Fruit fly (Drosophila melanogaster) ovary, adult (tissue): ENCODE results near the gene CG2865.

Source experiments
- CG17801 ChIP-seq: fragments of 200-800 bp; optimal IDR thresholded peaks from 2 replicates; lab custom pipeline; 2019; ENCODE audit warnings: missing biosample characterization, mild to moderate bottlenecking, missing genetic modification characterization, moderate library complexity; ENCODE audit not compliant: partially characterized antibody

Gene CG2865

DNA sequence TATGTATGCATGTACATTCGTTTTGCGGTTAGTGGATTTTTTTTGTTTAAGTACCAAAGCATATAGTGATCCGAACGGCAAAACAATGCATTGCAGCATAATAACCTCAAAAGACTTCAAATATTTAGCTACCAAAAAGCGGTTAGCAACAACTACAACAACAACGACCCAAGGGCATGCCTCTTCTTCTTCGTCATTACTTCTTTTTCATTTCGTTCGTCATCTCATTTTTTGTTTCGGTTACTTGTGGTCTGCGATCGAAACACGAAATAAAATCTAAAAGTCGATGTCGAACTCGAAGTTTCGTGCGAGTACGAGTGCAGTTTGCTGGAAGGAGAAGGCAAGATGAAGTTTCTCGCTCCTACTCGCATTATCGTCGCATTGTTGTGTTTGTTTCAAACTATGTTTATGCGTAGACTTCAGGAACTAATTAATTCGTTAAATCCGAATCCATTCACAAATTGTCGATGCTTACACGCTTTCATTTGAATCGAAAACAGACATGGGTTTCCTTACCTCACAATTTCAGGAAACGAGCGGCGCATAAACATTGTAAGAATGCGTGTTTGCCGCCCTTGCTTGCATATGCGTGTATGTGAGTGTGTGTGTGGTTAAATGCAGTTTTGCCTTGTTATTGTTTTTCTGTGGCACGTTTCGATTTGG, 5.6 kb upstream of the CG2865 start:
- TF ChIP-seq CG17801 (GFP tag; lab: Kevin White, UChicago): peak; percentile 84

DNA sequence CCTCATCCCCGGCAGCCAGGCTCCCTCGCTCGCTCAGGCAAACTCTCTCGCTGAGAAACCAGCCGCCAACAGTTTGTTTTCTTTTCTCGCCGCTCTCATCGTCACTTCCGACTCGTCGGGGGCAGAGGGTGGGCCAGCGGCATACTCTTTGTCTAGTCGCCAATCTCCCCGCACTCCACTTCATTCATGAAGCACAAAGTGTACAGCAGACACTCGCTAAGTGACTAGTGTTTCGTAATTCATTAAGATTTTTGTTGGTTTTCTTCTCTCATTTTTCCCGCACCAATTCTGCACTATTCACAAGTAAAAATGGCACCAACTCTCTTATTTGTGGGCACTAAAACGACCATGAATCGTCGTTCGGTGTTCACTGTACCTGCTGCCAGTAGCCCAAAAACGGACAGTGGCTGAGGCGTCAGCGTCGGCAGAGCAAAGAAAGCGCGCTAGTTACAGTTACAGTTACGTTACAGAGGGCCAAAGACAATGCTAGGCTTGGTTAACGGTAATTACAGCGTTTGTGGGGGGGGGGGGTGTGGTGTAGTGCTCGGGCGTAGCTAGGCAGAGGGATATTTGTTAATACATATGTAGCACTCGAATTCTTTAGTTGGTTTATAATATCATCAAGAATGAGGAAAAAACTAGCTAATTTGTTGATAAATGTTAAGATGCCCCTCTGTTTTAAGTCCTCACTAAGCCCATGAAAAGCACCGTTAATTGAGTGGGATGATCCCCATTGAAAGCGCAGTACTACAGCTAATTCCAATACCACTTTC, 4.4 kb upstream of the CG2865 start:
- TF ChIP-seq CG17801 (GFP tag; lab: Kevin White, UChicago): peak; percentile 98

DNA sequence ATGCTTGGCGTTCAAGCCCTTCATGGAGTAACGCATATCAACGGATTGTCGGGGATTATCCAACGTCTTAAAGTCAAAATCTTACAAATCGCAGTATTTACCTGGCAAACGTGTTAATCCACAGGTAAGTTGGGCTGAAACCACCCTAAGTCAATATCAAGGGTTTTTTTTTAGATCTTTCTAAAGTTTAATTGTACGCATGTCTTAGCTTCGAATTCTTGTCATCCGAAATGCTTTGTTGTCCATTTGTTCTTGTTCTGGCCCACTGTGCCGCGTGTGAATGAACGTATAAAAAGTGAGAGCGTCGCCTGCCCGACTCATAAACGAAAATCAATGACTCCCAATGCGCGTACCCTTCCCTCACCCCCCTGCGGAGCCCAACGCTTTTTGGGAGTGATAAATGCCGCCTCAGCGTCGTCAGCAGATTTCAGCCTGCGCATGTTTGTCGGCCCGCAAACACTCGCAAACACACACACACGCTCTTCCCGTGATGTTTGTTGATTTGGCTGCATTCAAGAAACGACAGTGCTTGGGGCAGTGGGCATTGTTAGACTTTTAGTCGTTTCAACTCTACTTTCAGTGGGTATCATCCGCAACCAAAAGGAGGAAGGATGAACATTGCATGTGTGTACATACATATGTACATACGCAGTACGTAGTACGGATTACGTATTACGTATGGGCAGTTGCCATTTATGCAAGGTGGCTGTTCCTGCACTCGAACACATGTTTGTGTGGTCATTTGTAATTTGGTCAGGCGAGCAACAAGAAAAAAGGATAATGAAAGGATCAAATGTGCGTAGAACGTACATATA, 3.2 kb upstream of the CG2865 start:
- peak; percentile 81 for TF ChIP-seq CG17801 (GFP tag; lab: Kevin White, UChicago)

DNA sequence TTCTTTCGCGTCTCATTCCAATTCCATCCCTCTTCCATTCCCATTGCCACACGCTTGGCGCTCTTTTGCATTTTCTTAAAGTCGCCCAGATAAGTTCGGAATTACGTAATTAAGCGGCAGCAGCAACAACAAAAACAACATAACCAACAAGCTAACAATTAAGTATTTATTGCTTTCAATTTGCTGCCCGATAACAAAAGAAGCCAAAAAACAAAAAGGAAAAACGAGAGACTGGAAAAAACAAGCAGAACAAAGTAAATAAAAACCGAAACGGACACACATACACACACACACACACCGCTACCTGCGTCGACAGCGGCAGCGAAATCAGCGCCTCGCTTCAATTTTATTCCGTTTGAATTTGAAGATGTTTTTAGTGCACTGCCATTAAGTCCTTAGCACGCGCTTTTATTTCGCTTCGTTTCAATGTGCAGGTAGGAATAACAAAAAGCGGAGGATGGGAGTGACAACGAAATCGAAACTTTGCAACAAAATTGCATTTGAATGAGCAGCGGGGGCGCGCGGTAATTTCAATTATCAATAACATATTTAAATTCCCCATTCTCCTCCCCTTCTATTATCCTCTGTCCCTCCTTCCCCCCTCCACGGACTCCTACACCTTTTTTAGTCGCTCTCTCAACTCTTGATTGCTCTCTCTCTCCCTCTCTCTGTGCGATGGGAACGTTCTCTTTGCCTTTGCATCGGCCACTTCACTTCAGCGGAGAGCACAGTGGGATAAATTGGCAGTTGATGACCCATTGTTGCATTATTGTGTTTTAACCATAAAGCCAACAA, 2.4 kb upstream of the CG2865 start, which contains the start of gene Raf:
Gene Raf, plus strand, starts transcription at position 32 of the 795 bp plus-strand sequence.
- peak; percentile 39 for TF ChIP-seq CG17801 (GFP tag; lab: Kevin White, UChicago)

DNA sequence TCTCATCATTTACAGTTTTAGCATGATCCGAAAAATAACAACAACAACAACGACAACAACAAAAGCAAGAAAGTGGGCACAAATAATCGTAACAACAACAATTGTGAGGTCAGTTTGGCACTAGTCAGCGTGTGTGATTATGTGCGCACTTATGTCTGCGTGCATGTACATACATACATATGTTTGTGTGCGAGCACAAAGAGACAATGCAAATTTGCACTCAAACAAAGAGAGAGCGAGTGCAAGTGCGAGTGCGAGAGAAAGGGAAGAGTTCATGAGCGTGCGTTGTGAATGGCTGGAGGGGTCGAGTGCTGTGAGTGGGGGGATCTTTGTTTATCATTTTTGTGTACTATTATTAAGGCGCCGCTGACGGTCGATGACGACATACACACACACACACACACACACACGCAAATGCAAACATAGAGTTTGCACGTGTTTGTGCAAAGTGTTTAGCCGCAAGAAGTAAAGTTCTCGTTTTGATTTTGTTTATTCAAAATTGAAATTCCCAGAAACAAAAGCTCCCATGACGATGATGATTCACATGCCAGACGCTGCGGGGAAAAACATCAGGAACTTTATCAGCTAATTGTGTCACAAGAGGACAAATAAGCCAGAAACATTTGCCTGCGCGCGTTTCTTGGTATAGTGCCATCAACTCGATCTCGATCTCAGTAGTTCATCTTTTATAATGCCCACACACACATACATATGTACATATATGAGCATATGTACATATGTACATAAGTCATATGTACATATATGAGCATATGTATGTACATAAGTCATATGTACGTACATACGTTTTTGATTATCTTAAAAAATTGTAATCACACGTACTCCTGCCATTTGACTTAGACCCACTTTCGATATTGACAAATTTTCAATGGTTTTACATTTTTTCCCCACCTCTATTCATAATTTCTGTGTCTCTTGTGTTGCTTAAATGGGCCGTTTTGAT, 1.5 kb upstream of the CG2865 start:
- peak; percentile 46 for TF ChIP-seq CG17801 (GFP tag; lab: Kevin White, UChicago)

DNA sequence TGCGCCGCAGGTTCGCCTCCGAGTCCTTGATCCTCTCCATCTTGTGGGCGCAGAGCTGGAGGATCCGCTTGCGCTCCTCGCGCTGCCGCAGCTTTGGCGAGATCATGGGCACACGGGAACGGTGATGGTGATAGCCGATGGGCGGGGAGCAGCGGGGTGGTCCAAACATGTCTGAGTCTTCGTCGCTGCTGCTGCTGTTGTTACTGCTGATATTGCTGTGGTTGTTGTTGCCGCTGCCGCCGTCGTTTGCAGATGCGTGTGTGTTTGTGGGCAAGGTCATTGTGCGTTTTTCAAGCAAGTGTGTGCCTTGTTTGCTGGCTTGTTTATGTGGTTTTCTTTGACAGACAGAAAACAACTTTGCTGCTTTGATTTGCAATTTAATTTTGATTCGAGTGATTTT, 801 bp downstream of the CG2865 start:
- TF ChIP-seq CG17801 (GFP tag; lab: Kevin White, UChicago): no peak

DNA sequence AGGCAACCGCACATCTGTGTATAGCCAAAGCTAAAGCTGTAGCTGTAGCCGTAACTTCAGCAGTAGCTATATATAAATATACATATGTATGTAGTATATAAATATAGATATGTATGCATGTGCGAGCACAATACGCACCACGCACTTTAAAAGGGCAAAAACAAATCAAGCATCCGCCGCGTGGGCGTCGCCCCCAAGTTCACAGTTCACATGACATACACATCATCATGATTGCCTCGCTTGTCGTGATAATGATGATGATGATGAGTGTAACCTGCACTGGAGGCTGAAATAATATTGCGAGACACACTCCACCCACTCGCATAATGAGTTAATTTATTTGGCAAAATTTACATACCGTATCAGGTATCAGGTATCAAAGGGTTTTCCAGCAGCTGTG, 2.2 kb downstream of the CG2865 start:
- TF ChIP-seq CG17801 (GFP tag; lab: Kevin White, UChicago): no peak

DNA sequence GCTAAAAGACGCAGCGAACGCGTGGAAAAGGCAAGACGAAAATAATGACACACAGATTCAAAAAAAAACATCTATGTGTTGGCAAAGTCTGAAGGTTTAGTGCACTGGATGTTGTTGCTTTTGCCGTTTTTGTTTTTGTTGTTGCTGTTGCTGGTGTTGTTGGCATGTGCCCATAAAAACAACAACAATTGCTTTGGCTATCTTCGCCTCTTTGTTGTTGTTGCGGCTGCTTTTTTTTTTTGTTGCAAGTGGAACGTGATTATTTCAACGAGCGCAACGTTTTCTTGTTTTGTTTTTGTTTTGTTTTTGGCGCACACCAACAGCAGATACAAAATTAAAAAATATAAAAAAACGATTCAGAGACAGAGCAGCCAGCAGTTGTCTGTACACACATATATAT, 4.1 kb downstream of the CG2865 start:
- TF ChIP-seq CG17801 (GFP tag; lab: Kevin White, UChicago): peak; percentile 75

DNA sequence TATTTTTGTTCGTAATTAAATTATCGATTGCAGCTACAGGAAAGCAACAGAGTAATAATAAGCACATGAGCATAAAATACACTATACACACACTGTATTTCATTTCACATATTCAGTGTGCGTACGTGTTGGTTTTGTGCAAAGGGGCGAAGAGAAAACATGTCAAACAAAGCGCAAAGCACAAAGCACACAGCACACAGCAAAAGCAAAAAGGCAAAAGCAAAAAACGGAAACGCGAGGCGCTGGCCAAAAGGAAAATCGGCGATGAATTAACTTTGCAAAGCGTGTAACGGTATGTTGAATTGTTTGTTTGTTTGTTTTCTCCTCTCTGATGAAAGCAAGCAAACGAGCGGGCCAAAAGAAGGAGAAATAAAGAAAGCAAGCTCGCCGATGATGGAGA, 4.9 kb downstream of the CG2865 start:
- TF ChIP-seq CG17801 (GFP tag; lab: Kevin White, UChicago): no peak

DNA sequence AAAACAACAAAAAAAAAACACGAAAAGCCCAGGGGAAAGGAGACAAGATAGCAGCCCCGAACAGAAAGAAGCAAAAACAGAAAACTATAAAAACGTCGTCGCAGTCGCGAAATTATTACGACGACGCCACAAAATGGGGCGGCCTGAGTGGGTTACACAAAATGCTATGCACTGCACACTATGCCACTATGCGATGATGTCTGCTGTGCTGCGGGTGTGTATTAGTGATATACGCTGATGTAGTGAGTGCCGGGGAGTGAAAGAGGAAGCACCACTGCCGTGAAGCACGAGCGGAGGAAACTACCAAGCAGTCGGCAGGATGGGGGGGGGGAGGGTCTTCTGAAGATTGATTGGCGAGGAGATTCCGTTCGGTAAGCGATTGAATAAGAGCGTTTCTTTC, 6.2 kb downstream of the CG2865 start:
- TF ChIP-seq CG17801 (GFP tag; lab: Kevin White, UChicago): no peak

DNA sequence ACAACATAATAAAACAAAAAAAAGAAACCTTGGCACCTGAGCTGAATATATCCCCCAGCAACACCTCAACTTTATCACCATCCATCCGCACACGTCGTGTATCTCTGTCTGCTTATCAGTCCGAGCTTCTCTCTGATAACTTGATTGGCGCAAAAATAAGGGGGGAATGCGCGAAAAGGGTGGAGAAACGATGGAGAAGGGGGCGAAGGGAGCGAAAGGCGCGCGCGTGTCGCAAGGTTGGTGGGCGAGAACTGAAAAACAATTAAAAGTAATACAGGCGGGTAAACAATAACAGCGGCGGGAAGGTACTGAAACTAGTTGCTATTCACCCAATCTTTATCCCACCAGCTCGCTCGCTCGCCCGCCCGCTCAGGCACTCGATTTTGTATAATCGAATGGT, 7.0 kb downstream of the CG2865 start:
- TF ChIP-seq CG17801 (GFP tag; lab: Kevin White, UChicago): no peak

DNA sequence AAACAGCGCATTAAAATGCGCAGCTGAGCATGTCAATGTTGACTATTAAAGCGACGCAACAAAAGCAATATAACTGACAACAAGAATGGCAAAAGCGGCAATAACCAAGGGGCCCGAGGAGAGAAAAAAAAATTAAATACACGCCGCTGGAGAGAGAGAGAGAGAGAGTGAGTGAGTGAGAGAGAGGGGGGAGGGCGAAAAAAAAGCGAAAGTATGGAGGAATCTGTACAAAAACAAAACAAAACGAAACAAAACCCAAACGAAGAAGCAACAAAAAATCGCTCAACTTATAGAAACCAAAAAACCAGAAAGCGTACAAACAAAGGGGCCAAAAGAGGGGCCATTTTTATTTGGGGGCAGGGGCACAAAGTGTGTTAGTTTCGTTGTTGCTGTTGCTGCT, 9.7 kb downstream of the CG2865 start:
- no peak for TF ChIP-seq CG17801 (GFP tag; lab: Kevin White, UChicago)

DNA sequence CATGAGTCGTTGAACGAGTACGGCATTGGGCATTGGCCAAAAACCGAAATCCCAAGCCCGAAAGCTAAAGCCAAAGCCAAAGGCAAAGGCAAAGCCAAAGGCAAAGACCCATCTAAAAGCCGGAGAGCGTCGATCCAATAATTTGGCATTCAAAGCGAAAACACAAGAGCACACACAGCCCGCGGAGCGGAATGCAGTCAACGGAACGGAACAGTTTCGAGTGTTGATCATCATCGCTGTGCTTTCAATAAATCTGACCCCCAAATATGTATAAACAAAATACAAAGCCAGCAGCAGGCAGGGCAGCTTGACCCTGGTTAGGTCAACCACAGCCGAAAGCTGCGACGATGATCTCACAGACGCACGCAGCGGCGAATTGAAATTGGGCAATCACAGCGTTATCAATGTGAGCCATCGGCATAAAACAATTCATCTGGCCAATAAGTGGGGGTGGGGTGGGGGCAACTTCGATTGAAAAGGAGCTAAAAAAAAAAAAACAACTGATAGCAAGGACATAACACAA, 14.4 kb downstream of the CG2865 start:
- TF ChIP-seq CG17801 (GFP tag; lab: Kevin White, UChicago): no peak
